Worm (Caenorhabditis elegans): ENCODE measurements around the gene C24B9.3.

C24B9.3 gene

ce11 chrV:2722555-2722954 is 11.2 kb upstream of the C24B9.3 start, which contains the start of gene srg-60:
Gene srg-60, minus strand, starts transcription at chrV:2722655.
- no peak for TF ChIP-seq mdl-1 (tag; optimal IDR thresholded peaks at IDR 0.05)
- no peak for TF ChIP-seq ceh-9 (tag; optimal IDR thresholded peaks at IDR 0.05)
- no peak for TF ChIP-seq snpc-4 (tag; optimal IDR thresholded peaks at IDR 0.05)
- TF ChIP-seq zag-1 (tag; optimal IDR thresholded peaks at IDR 0.05) = no peak
- TF ChIP-seq jun-1 (tag; optimal IDR thresholded peaks at IDR 0.05) = no peak
- TF ChIP-seq elt-1 (tag; optimal IDR thresholded peaks at IDR 0.05) = no peak
- no peak for TF ChIP-seq eor-1 (tag; optimal IDR thresholded peaks at IDR 0.05)
- no peak for TF ChIP-seq lin-39 (tag; optimal IDR thresholded peaks at IDR 0.05)
- TF ChIP-seq fkh-10 (GFP tag; optimal IDR thresholded peaks at IDR 0.05) = no peak
- TF ChIP-seq ZK546.5 (tag; optimal IDR thresholded peaks at IDR 0.05) = no peak
- no peak for TF ChIP-seq ceh-82 (tag; optimal IDR thresholded peaks at IDR 0.05)
- no peak for TF ChIP-seq hmg-11 (tag; optimal IDR thresholded peaks at IDR 0.05)

ce11 chrV:2720763-2721162 is 9.4 kb upstream of the C24B9.3 start, which contains the start of gene srt-27:
Gene srt-27, minus strand, starts transcription at chrV:2720863.
- no peak for TF ChIP-seq eor-1 (tag; optimal IDR thresholded peaks at IDR 0.05)
- no peak for TF ChIP-seq ceh-82 (tag; optimal IDR thresholded peaks at IDR 0.05)
- no peak for TF ChIP-seq lin-15B (tag; optimal IDR thresholded peaks at IDR 0.05)

ce11 chrV:2718688-2719185 is 7.3 kb upstream of the C24B9.3 start, which contains the start of gene srt-29:
Gene srt-29, minus strand, starts transcription at chrV:2719135.
- TF ChIP-seq ceh-82 (tag; optimal IDR thresholded peaks at IDR 0.05) (no peak), skn-1 (tag; optimal IDR thresholded peaks at IDR 0.05) (no peak)

- TF ChIP-seq mml-1 (tag; optimal IDR thresholded peaks at IDR 0.05) (no peak), nhr-67 (tag; optimal IDR thresholded peaks at IDR 0.05) (no peak), ztf-4 (tag; optimal IDR thresholded peaks at IDR 0.05) (no peak), zag-1 (tag; optimal IDR thresholded peaks at IDR 0.05) (no peak), nhr-43 (tag; optimal IDR thresholded peaks at IDR 0.05; ENCODE audit: poor library complexity, severe bottlenecking) (no peak), ceh-9 (tag; optimal IDR thresholded peaks at IDR 0.05) (no peak), egl-5 (tag; optimal IDR thresholded peaks at IDR 0.05) (no peak)
Observed at ce11 chrV:2716933-2717332, 5.5 kb upstream of the C24B9.3 start.

- TF ChIP-seq unc-62 (GFP tag; optimal IDR thresholded peaks at IDR 0.05) (no peak), ceh-82 (tag; optimal IDR thresholded peaks at IDR 0.05) (no peak), hmg-11 (tag; optimal IDR thresholded peaks at IDR 0.05) (no peak), aly-2 (tag; optimal IDR thresholded peaks at IDR 0.05) (no peak), ceh-28 (tag; optimal IDR thresholded peaks at IDR 0.05) (no peak), lin-15B (tag; optimal IDR thresholded peaks at IDR 0.05) (no peak), snpc-4 (tag; optimal IDR thresholded peaks at IDR 0.05) (no peak), egl-27 (tag; optimal IDR thresholded peaks at IDR 0.05) (no peak), nhr-76 (tag; optimal IDR thresholded peaks at IDR 0.05) (no peak), elt-1 (tag; optimal IDR thresholded peaks at IDR 0.05) (no peak), nhr-12 (tag; optimal IDR thresholded peaks at IDR 0.05) (no peak), elt-3 (tag; optimal IDR thresholded peaks at IDR 0.05) (no peak), R02D3.7 (tag; optimal IDR thresholded peaks at IDR 0.05) (no peak)
Observed at ce11 chrV:2713532-2713931, 2.1 kb upstream of the C24B9.3 start, which contains the start of gene srt-28. Gene srt-28, minus strand, starts transcription at chrV:2713632.

ce11 chrV:2710192-2710591 is 1.2 kb downstream of the C24B9.3 start:
- TF ChIP-seq egl-27 (tag; optimal IDR thresholded peaks at IDR 0.05) (no peak), nfya-1 (tag; optimal IDR thresholded peaks at IDR 0.05; ENCODE audit: insufficient read depth) (peak; percentile 73)

- TF ChIP-seq ama-1 (optimal IDR thresholded peaks at IDR 0.05) = no peak
- TF ChIP-seq egl-27 (tag; optimal IDR thresholded peaks at IDR 0.05) = no peak
- no peak for TF ChIP-seq nhr-43 (tag; optimal IDR thresholded peaks at IDR 0.05; ENCODE audit: poor library complexity, severe bottlenecking)
- no peak for TF ChIP-seq ZK546.5 (tag; optimal IDR thresholded peaks at IDR 0.05)
- no peak for TF ChIP-seq nhr-67 (tag; optimal IDR thresholded peaks at IDR 0.05)
- no peak for TF ChIP-seq elt-1 (tag; optimal IDR thresholded peaks at IDR 0.05)
- TF ChIP-seq nfya-1 (tag; optimal IDR thresholded peaks at IDR 0.05; ENCODE audit: insufficient read depth) = no peak
- TF ChIP-seq R02D3.7 (tag; optimal IDR thresholded peaks at IDR 0.05) = no peak
- TF ChIP-seq mdl-1 (tag; optimal IDR thresholded peaks at IDR 0.05) = no peak
- TF ChIP-seq fos-1 (tag; optimal IDR thresholded peaks at IDR 0.05) = no peak
- no peak for TF ChIP-seq pqm-1 (tag; optimal IDR thresholded peaks at IDR 0.05)
Observed at ce11 chrV:2706379-2706778, 5.0 kb downstream of the C24B9.3 start.
